Worm (Caenorhabditis elegans) whole organism, late embryonic: ENCODE results near the gene F14H12.3.

Source experiments
- C08G9.2 ChIP-seq: sonication (generic microtip); optimal IDR thresholded peaks from 2 replicates; lab custom pipeline; 2016; ENCODE audit warnings: mild to moderate bottlenecking, missing genetic modification characterization, moderate library complexity, missing compliant biosample characterization
- C38D4.7 ChIP-seq: fragments of 200-800 bp; sonication (Bioruptor generic); optimal IDR thresholded peaks from 2 replicates; lab custom pipeline; 2018; ENCODE audit warnings: mild to moderate bottlenecking, missing genetic modification characterization, moderate library complexity, missing compliant biosample characterization
- T23F11.4 ChIP-seq: fragments of 200-800 bp; sonication (Bioruptor generic); optimal IDR thresholded peaks from 2 replicates; lab custom pipeline; 2018; ENCODE audit warnings: mild to moderate bottlenecking, missing genetic modification characterization, missing compliant biosample characterization
- Y22D7AL.16 ChIP-seq: sonication (generic microtip); optimal IDR thresholded peaks from 2 replicates; lab custom pipeline; 2016; ENCODE audit warnings: missing genetic modification characterization, missing compliant biosample characterization
- ahr-1 ChIP-seq: sonication (generic microtip); optimal IDR thresholded peaks from 2 replicates; lab custom pipeline; 2016; ENCODE audit warnings: missing genetic modification characterization, missing compliant biosample characterization
- ama-1 ChIP-seq: fragments of 150-350 bp; optimal IDR thresholded peaks from 2 replicates; lab custom pipeline; 2014
- ceh-18 ChIP-seq: sonication (generic microtip); optimal IDR thresholded peaks from 2 replicates; lab custom pipeline; 2016; ENCODE audit warnings: missing genetic modification characterization, missing compliant biosample characterization
- ceh-19 ChIP-seq: fragments of 200-800 bp; sonication (Bioruptor generic); optimal IDR thresholded peaks from 2 replicates; lab custom pipeline; 2018; ENCODE audit warnings: mild to moderate bottlenecking, missing genetic modification characterization, missing compliant biosample characterization
- ceh-30 ChIP-seq: fragments of 150-350 bp; optimal IDR thresholded peaks from 2 replicates; lab custom pipeline; 2014; ENCODE audit warnings: missing biosample characterization, missing genetic modification characterization
- ceh-31 ChIP-seq: sonication (generic microtip); optimal IDR thresholded peaks from 2 replicates; lab custom pipeline; 2016; ENCODE audit warnings: missing genetic modification characterization, missing compliant biosample characterization
- ceh-34 ChIP-seq: sonication (generic microtip); optimal IDR thresholded peaks from 2 replicates; lab custom pipeline; 2016; ENCODE audit warnings: mild to moderate bottlenecking, missing genetic modification characterization, missing compliant biosample characterization
- ceh-48 ChIP-seq: sonication (generic microtip); optimal IDR thresholded peaks from 2 replicates; lab custom pipeline; 2016; ENCODE audit warnings: missing genetic modification characterization, inconsistent platforms, missing compliant biosample characterization
- elt-4 ChIP-seq: sonication (generic microtip); optimal IDR thresholded peaks from 2 replicates; lab custom pipeline; 2016; ENCODE audit warnings: missing genetic modification characterization, missing compliant biosample characterization
- eyg-1 ChIP-seq: sonication (generic microtip); optimal IDR thresholded peaks from 2 replicates; lab custom pipeline; 2016; ENCODE audit warnings: missing genotype, missing genetic modification characterization, missing compliant biosample characterization
- hlh-13 ChIP-seq: fragments of 200-800 bp; sonication (Bioruptor generic); optimal IDR thresholded peaks from 2 replicates; lab custom pipeline; 2018; ENCODE audit warnings: mild to moderate bottlenecking, missing genetic modification characterization, missing compliant biosample characterization
- hlh-30 ChIP-seq: sonication (generic microtip); optimal IDR thresholded peaks from 2 replicates; lab custom pipeline; 2017; ENCODE audit warnings: antibody characterized with exemption, missing genetic modification characterization, missing compliant biosample characterization; ENCODE audit not compliant: insufficient read depth
- hlh-8 ChIP-seq: sonication (generic microtip); optimal IDR thresholded peaks from 2 replicates; lab custom pipeline; 2016; ENCODE audit warnings: missing genotype, missing genetic modification characterization, missing compliant biosample characterization
- madf-2 ChIP-seq: sonication (generic microtip); optimal IDR thresholded peaks from 2 replicates; lab custom pipeline; 2017; ENCODE audit warnings: missing genetic modification characterization, missing compliant biosample characterization
- mec-3 ChIP-seq: sonication (generic microtip); optimal IDR thresholded peaks from 2 replicates; lab custom pipeline; 2016; ENCODE audit warnings: borderline replicate concordance, missing genetic modification characterization, missing compliant biosample characterization
- nfya-1 ChIP-seq: sonication (generic microtip); optimal IDR thresholded peaks from 2 replicates; lab custom pipeline; 2017; ENCODE audit warnings: missing genetic modification characterization, mild to moderate bottlenecking, missing compliant biosample characterization, antibody characterized with exemption, moderate library complexity
- nhr-232 ChIP-seq: sonication (generic microtip); optimal IDR thresholded peaks from 2 replicates; lab custom pipeline; 2016; ENCODE audit warnings: missing genetic modification characterization, missing compliant biosample characterization
- pag-3 ChIP-seq: sonication (generic microtip); optimal IDR thresholded peaks from 2 replicates; lab custom pipeline; 2016; ENCODE audit warnings: missing compliant biosample characterization, missing genetic modification characterization, borderline replicate concordance
- pha-2 ChIP-seq: sonication (generic microtip); optimal IDR thresholded peaks from 2 replicates; lab custom pipeline; 2017; ENCODE audit warnings: mild to moderate bottlenecking, missing genetic modification characterization, missing compliant biosample characterization
- pha-4 ChIP-seq: fragments of 150-350 bp; optimal IDR thresholded peaks from 2 replicates; lab custom pipeline; 2018; ENCODE audit warnings: missing biosample characterization, missing genetic modification reagents, missing genetic modification characterization
- pqm-1 ChIP-seq: sonication (generic microtip); optimal IDR thresholded peaks from 2 replicates; lab custom pipeline; 2016; ENCODE audit warnings: missing genetic modification characterization, missing compliant biosample characterization
- ref-2 ChIP-seq: sonication (generic microtip); optimal IDR thresholded peaks from 2 replicates; lab custom pipeline; 2016; ENCODE audit warnings: missing genetic modification characterization, missing compliant biosample characterization
- sdc-2 ChIP-seq: sonication (generic microtip); optimal IDR thresholded peaks from 2 replicates; lab custom pipeline; 2016; ENCODE audit warnings: missing genotype, missing genetic modification characterization, missing compliant biosample characterization
- sox-4 ChIP-seq: sonication (generic microtip); optimal IDR thresholded peaks from 2 replicates; lab custom pipeline; 2017; ENCODE audit warnings: mild to moderate bottlenecking, missing genetic modification characterization, inconsistent platforms, missing compliant biosample characterization
- tbx-2 ChIP-seq: sonication (generic microtip); optimal IDR thresholded peaks from 2 replicates; lab custom pipeline; 2016; ENCODE audit warnings: missing genetic modification characterization, missing compliant biosample characterization
- ttx-3 ChIP-seq: sonication (generic microtip); optimal IDR thresholded peaks from 2 replicates; lab custom pipeline; 2016; ENCODE audit warnings: missing genetic modification reagents, missing genetic modification characterization, missing compliant biosample characterization
- unc-3 ChIP-seq, 2 experiments: fragments of 200-800 bp in 1 of 2; sonication (Bioruptor generic) in 1 of 2; sonication (generic microtip) in 1 of 2; conservative IDR thresholded peaks in 1 of 2; optimal IDR thresholded peaks in 1 of 2; 2 replicates each; pipeline versions ENCODE4 v1.3.6 to Lab custom; 2016 to 2022; ENCODE audit warnings: missing compliant biosample characterization in 2 of 2, missing genetic modification characterization in 2 of 2, missing genetic modification reagents in 1 of 2
- unc-86 ChIP-seq: sonication (generic microtip); optimal IDR thresholded peaks from 2 replicates; lab custom pipeline; 2016; ENCODE audit warnings: missing genetic modification characterization, missing compliant biosample characterization
- zip-5 ChIP-seq: sonication (generic microtip); optimal IDR thresholded peaks from 2 replicates; lab custom pipeline; 2016; ENCODE audit warnings: missing genetic modification characterization, missing compliant biosample characterization
- ztf-16 ChIP-seq: sonication (generic microtip); optimal IDR thresholded peaks from 2 replicates; lab custom pipeline; 2017; ENCODE audit warnings: missing genetic modification characterization, missing compliant biosample characterization

The F14H12.3 gene

DNA sequence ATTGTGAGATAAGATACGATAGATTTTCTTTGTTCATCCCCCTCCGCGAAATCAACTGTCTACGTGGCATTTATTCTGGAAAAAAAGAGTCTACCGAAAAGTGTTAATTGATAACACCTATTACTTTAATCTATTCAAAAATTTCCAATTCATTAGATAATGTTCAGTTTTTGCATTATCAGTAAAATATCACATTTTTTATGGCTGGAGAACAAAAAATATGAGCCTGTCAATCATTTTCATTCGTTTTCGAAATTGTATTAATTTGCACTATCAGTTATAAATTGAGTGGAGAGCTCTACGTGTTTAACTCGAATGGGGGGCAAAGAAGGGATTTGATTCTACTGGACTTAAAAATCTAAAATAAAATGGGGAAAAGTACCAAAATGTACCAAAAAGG, 15.0 kb downstream of the F14H12.3 start:
- no peak for TF ChIP-seq ceh-31 (tag; lab: Kevin White, UChicago)
- TF ChIP-seq T23F11.4 (GFP tag; lab: Kevin White, UChicago): no peak
- no peak for TF ChIP-seq ztf-16 (tag; lab: Kevin White, UChicago)
- no peak for TF ChIP-seq nfya-1 (tag; lab: Kevin White, UChicago)
- TF ChIP-seq pqm-1 (tag; lab: Kevin White, UChicago): no peak
- TF ChIP-seq hlh-13: no peak
- TF ChIP-seq pha-2 (tag; lab: Kevin White, UChicago): no peak
- TF ChIP-seq unc-3 (GFP tag; conservative IDR thresholded peaks at IDR 0.05; lab: Robert Waterston, UW): no peak
- no peak for TF ChIP-seq unc-3 (tag; optimal IDR thresholded peaks at IDR 0.05; lab: Kevin White, UChicago)
- TF ChIP-seq eyg-1 (tag; lab: Kevin White, UChicago): no peak
- no peak for TF ChIP-seq pha-4 (tag; lab: Kevin White, UChicago)

DNA sequence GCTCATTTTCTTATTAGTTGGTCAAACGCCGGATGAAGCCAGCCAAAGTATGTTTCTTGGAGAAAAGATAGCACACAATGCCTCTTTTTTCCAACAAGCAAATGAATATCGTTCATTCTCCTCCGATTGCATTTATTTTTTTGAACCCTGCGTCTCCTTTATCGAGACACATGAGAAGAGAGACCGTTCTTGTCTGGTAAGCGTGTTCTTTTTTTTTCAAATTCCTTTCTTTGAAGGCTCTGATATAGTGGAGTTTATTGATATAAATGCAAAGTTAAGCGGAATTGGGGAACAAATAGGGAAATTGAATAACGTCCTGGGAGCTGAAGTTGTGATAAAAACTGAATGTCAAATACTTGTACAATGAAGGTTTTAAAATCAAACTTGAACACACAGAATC, 18.5 kb downstream of the F14H12.3 start, which contains the start of gene F14H12.7:
TSS of gene F14H12.7 (minus strand) at position 101 of the 400 bp plus-strand sequence.
- TF ChIP-seq pha-2 (tag; lab: Kevin White, UChicago) (no peak), tbx-2 (no peak), elt-4 (no peak), ttx-3 (tag; lab: Kevin White, UChicago) (no peak), ceh-48 (no peak), pha-4 (tag; lab: Kevin White, UChicago) (no peak), ceh-30 (tag; lab: Kevin White, UChicago) (no peak)

DNA sequence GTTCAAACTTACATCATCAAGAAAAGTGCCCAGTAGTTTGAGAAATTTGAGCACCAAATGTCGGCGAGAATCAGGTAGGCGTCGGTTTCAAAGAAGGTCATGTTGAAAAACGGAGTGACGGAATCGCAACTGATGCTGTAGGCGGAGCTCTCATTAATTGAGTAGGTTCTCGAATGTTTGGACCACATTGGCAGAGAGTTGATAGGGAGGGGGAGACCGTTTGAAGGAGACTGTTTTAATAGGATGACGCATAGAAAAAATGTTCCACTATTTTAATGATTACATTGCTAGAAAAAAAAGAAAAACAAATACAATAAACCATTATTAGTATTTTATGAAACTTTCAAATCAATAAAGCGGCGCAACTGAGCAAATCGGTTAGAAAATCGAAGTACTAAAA, 19.2 kb downstream of the F14H12.3 start, which contains the start of gene F14H12.17:
TSS of gene F14H12.17 (minus strand) at position 101 of the 400 bp plus-strand sequence.
- TF ChIP-seq C08G9.2 (tag; lab: Kevin White, UChicago): no peak
- no peak for TF ChIP-seq ceh-31 (tag; lab: Kevin White, UChicago)
- TF ChIP-seq eyg-1 (tag; lab: Kevin White, UChicago): no peak
- no peak for TF ChIP-seq zip-5
- TF ChIP-seq sdc-2 (tag; lab: Kevin White, UChicago): no peak
- no peak for TF ChIP-seq ceh-19
- no peak for TF ChIP-seq sox-4 (tag; lab: Kevin White, UChicago)
- TF ChIP-seq hlh-8 (tag; lab: Kevin White, UChicago): no peak
- no peak for TF ChIP-seq ama-1 (lab: Kevin White, UChicago)
- TF ChIP-seq C38D4.7 (GFP tag; lab: Kevin White, UChicago): no peak
- no peak for TF ChIP-seq nhr-232 (tag; lab: Kevin White, UChicago)

DNA sequence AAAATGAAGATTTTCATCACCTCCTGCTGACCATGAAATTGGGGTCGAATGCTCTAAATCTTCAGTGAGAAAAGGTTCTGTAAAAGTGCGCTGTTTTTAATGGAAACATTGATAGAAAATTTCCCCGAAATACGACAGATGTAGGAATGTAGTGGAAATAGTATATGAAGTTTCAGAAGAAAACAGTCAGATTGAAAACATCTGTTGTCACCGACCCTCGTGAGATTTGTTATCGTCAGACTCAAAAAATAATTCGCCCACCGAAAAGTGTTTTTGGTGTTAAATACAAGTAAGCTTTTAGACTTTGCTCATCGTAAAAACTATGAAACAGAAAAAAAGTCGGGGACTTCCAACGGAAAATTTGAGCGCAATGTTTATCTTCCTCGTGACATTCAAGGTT, 20.9 kb downstream of the F14H12.3 start, which contains the start of gene F14H12.8:
TSS of gene F14H12.8 (minus strand) at position 101 of the 400 bp plus-strand sequence.
- TF ChIP-seq Y22D7AL.16 (tag; lab: Kevin White, UChicago) (no peak), unc-86 (tag; lab: Kevin White, UChicago) (no peak), hlh-30 (tag; lab: Kevin White, UChicago) (no peak)

DNA sequence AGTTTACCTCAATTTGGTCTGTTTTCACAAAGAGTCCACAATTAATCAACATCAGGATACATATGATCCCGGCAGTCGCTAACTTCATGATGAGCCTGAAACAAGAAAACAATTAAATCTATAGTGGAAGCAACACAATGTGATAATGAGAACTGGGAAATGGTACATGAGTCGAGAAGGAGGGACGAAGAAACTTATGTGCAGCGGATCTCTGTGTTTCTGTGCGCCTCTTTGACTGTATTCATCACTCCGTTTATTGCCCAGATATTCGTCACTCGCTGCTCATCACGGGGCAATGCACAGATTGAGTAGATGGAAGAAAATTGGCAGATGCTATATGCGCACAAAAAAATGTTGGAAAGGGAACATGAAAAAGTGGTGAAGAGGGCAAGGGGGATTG, 22.2 kb downstream of the F14H12.3 start, which contains the start of gene R160.3:
TSS of gene R160.3 (minus strand) at position 101 of the 400 bp plus-strand sequence.
- no peak for TF ChIP-seq ref-2 (tag; lab: Kevin White, UChicago)

DNA sequence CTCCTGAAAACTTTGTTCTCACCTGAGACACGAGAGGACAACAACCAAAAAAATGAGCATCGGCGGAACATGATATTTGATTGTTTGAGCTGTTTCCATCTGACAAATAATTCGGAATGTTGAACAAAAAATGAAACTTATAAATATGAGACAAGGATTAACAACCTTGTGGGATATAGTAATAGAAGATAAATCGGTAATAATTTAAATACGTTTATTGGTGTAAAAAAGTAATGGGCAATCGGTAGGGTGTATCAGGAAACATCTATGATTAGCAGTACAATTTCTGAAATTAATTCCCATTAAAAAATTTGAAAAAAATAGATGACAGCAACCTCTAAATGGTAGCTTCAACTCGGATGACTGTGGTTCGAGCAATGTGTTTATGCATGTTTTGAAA, 23.4 kb downstream of the F14H12.3 start, which contains the start of gene R160.10:
TSS of gene R160.10 (minus strand) at position 101 of the 400 bp plus-strand sequence.
- TF ChIP-seq ceh-18 (tag; lab: Kevin White, UChicago) (no peak), ztf-16 (tag; lab: Kevin White, UChicago) (no peak), pag-3 (tag; lab: Kevin White, UChicago) (no peak), mec-3 (no peak), ahr-1 (tag; lab: Kevin White, UChicago) (no peak), ceh-34 (tag; lab: Kevin White, UChicago) (no peak), madf-2 (no peak)
